Worm (Caenorhabditis elegans) whole organism, late embryonic: ENCODE measurements around the gene R09D1.12.

Experiments used
- ceh-45 ChIP-seq: fragments of 200-800 bp; sonication (Bioruptor generic); IDR thresholded peaks from 2 replicates; pipeline ENCODE4 v1.3.6; 2022; ENCODE audit warnings: missing genetic modification reagents, missing genetic modification characterization, missing compliant biosample characterization
- ceh-9 ChIP-seq: sonication (generic microtip); optimal IDR thresholded peaks from 2 replicates; lab custom pipeline; 2016; ENCODE audit warnings: mild to moderate bottlenecking, missing genetic modification characterization, inconsistent platforms, missing compliant biosample characterization
- che-1 ChIP-seq: sonication (generic microtip); optimal IDR thresholded peaks from 2 replicates; lab custom pipeline; 2016; ENCODE audit warnings: mild to moderate bottlenecking, missing genetic modification characterization, missing compliant biosample characterization
- fkh-10 ChIP-seq: fragments of 150-350 bp; optimal IDR thresholded peaks from 2 replicates; lab custom pipeline; 2014; ENCODE audit warnings: missing biosample characterization, missing genetic modification reagents, missing genetic modification characterization
- nhr-11 ChIP-seq: fragments of 150-350 bp; optimal IDR thresholded peaks from 2 replicates; lab custom pipeline; 2014; ENCODE audit warnings: missing biosample characterization, missing genetic modification characterization
- odd-2 ChIP-seq: sonication (generic microtip); optimal IDR thresholded peaks from 2 replicates; lab custom pipeline; 2017; ENCODE audit warnings: antibody characterized with exemption, mild to moderate bottlenecking, missing genetic modification characterization, missing compliant biosample characterization
- pha-4 ChIP-seq: fragments of 150-350 bp; optimal IDR thresholded peaks from 2 replicates; lab custom pipeline; 2018; ENCODE audit warnings: missing biosample characterization, missing genetic modification reagents, missing genetic modification characterization
- pqm-1 ChIP-seq: sonication (generic microtip); optimal IDR thresholded peaks from 2 replicates; lab custom pipeline; 2016; ENCODE audit warnings: missing genetic modification characterization, missing compliant biosample characterization
- pros-1 ChIP-seq: fragments of 150-350 bp; optimal IDR thresholded peaks from 2 replicates; lab custom pipeline; 2014; ENCODE audit warnings: missing biosample characterization, missing genetic modification reagents, missing genetic modification characterization
- ref-2 ChIP-seq: sonication (generic microtip); optimal IDR thresholded peaks from 2 replicates; lab custom pipeline; 2016; ENCODE audit warnings: missing genetic modification characterization, missing compliant biosample characterization
- unc-86 ChIP-seq: sonication (generic microtip); optimal IDR thresholded peaks from 2 replicates; lab custom pipeline; 2016; ENCODE audit warnings: missing genetic modification characterization, missing compliant biosample characterization

- TF ChIP-seq pha-4 (tag; lab: Kevin White, UChicago) (no peak), odd-2 (no peak), ceh-45 (GFP tag; lab: Robert Waterston, UW) (no peak), pqm-1 (tag; lab: Kevin White, UChicago) (no peak), ceh-9 (tag; lab: Kevin White, UChicago) (no peak), ref-2 (tag; lab: Kevin White, UChicago) (no peak), fkh-10 (GFP tag; lab: Kevin White, UChicago) (no peak), che-1 (tag; lab: Kevin White, UChicago) (no peak), unc-86 (tag; lab: Kevin White, UChicago) (no peak), nhr-11 (no peak), pros-1 (no peak)
Measured at ce11 chrII:9480006-9480405, 27.9 kb upstream of the R09D1.12 start, which contains the start of gene T19H5.7.
